Worm (Caenorhabditis elegans) whole organism, young adult: Measurements from ENCODE around the gene R01H2.2.

Source experiments
- B0261.1 ChIP-seq: sonication (generic microtip); optimal IDR thresholded peaks from 2 replicates; lab custom pipeline; 2016; ENCODE audit warnings: mild to moderate bottlenecking, missing genetic modification characterization, moderate library complexity, missing compliant biosample characterization
- B0336.3 ChIP-seq: fragments of 200-800 bp; sonication (Bioruptor generic); IDR thresholded peaks from 2 replicates; pipeline ENCODE4 v1.3.6; 2022; ENCODE audit warnings: missing genetic modification characterization, missing compliant biosample characterization
- F23B12.7 ChIP-seq: sonication (generic microtip); optimal IDR thresholded peaks from 2 replicates; lab custom pipeline; 2017; ENCODE audit warnings: missing genetic modification characterization, mild to moderate bottlenecking, missing compliant biosample characterization, antibody characterized with exemption, moderate library complexity; ENCODE audit not compliant: insufficient read depth
- F33H1.4 ChIP-seq: fragments of 200-800 bp; sonication (Bioruptor generic); IDR thresholded peaks from 2 replicates; pipeline ENCODE4 v1.3.6; 2022; ENCODE audit warnings: missing genetic modification reagents, missing genetic modification characterization, missing compliant biosample characterization
- F57C9.4 ChIP-seq: sonication (generic microtip); optimal IDR thresholded peaks from 2 replicates; lab custom pipeline; 2017; ENCODE audit warnings: mild to moderate bottlenecking, missing genetic modification characterization, missing compliant biosample characterization
- T07F8.4 ChIP-seq: sonication (generic microtip); optimal IDR thresholded peaks from 2 replicates; lab custom pipeline; 2016; ENCODE audit warnings: mild to moderate bottlenecking, missing genetic modification characterization, moderate library complexity, missing compliant biosample characterization
- Y56A3A.18 ChIP-seq: fragments of 200-800 bp; sonication (Bioruptor generic); IDR thresholded peaks from 2 replicates; pipeline ENCODE4 v1.3.6; 2022; ENCODE audit warnings: missing genetic modification reagents, missing genetic modification characterization, missing compliant biosample characterization
- Y95B8A.8 ChIP-seq: fragments of 200-800 bp; sonication (Bioruptor generic); IDR thresholded peaks from 2 replicates; pipeline ENCODE4 v1.3.6; 2022; ENCODE audit warnings: missing genetic modification reagents, missing genetic modification characterization, missing compliant biosample characterization
- ZK185.1 ChIP-seq: sonication (generic microtip); optimal IDR thresholded peaks from 2 replicates; lab custom pipeline; 2016; ENCODE audit warnings: mild to moderate bottlenecking, missing genetic modification characterization, missing compliant biosample characterization; ENCODE audit not compliant: poor library complexity, severe bottlenecking
- aptf-2 ChIP-seq: fragments of 200-800 bp; sonication (Bioruptor generic); conservative IDR thresholded peaks from 2 replicates; pipeline ENCODE4 v1.3.6; 2022; ENCODE audit warnings: missing genetic modification reagents, missing genetic modification characterization, missing compliant biosample characterization
- attf-3 ChIP-seq: fragments of 200-800 bp; sonication (Bioruptor generic); conservative IDR thresholded peaks from 2 replicates; pipeline ENCODE4 v1.3.6; 2022; ENCODE audit warnings: missing genetic modification reagents, missing genetic modification characterization, missing compliant biosample characterization
- attf-5 ChIP-seq: fragments of 200-800 bp; sonication (Bioruptor generic); optimal IDR thresholded peaks from 2 replicates; lab custom pipeline; 2018; ENCODE audit warnings: mild to moderate bottlenecking, missing genetic modification characterization, missing compliant biosample characterization
- attf-6 ChIP-seq: fragments of 200-800 bp; sonication (Bioruptor generic); IDR thresholded peaks from 2 replicates; pipeline ENCODE4 v1.3.6; 2022; ENCODE audit warnings: missing genetic modification reagents, missing genetic modification characterization, missing compliant biosample characterization
- cebp-1 ChIP-seq, 2 experiments: fragments of 200-800 bp in 1 of 2; sonication (Bioruptor generic) in 1 of 2; sonication (generic microtip) in 1 of 2; IDR thresholded peaks in 1 of 2; optimal IDR thresholded peaks in 1 of 2; 2 replicates each; pipeline versions ENCODE4 v1.3.6 to Lab custom; 2017 to 2022; ENCODE audit warnings: missing compliant biosample characterization in 2 of 2, missing genetic modification characterization in 2 of 2, mild to moderate bottlenecking in 1 of 2, missing genetic modification reagents in 1 of 2, moderate library complexity in 1 of 2
- efl-1 ChIP-seq: fragments of 150-350 bp; optimal IDR thresholded peaks from 2 replicates; lab custom pipeline; 2014; ENCODE audit warnings: missing biosample characterization, missing genetic modification reagents, missing genetic modification characterization
- egrh-3 ChIP-seq: fragments of 200-800 bp; sonication (Bioruptor generic); IDR thresholded peaks from 2 replicates; pipeline ENCODE4 v1.3.6; 2022; ENCODE audit warnings: missing genetic modification reagents, missing genetic modification characterization, missing compliant biosample characterization
- him-1 ChIP-seq: sonication (generic microtip); optimal IDR thresholded peaks from 2 replicates; lab custom pipeline; 2016; ENCODE audit warnings: missing genotype, missing genetic modification reagents, missing genetic modification characterization, missing compliant biosample characterization
- hlh-12 ChIP-seq: sonication (generic microtip); optimal IDR thresholded peaks from 2 replicates; lab custom pipeline; 2016; ENCODE audit warnings: missing genetic modification characterization, missing compliant biosample characterization
- hmg-1.2 ChIP-seq: fragments of 200-800 bp; sonication (Bioruptor generic); IDR thresholded peaks from 2 replicates; pipeline ENCODE4 v1.3.6; 2022; ENCODE audit warnings: missing genetic modification reagents, missing genetic modification characterization, missing compliant biosample characterization
- lsl-1 ChIP-seq: fragments of 200-800 bp; sonication (Bioruptor generic); optimal IDR thresholded peaks from 2 replicates; lab custom pipeline; 2018; ENCODE audit warnings: mild to moderate bottlenecking, missing genetic modification characterization, moderate library complexity, missing compliant biosample characterization
- madf-6 ChIP-seq: fragments of 200-800 bp; sonication (Bioruptor generic); IDR thresholded peaks from 2 replicates; pipeline ENCODE4 v1.3.6; 2022; ENCODE audit warnings: missing genetic modification reagents, missing genetic modification characterization, missing compliant biosample characterization
- madf-8 ChIP-seq: fragments of 200-800 bp; sonication (Bioruptor generic); conservative IDR thresholded peaks from 2 replicates; pipeline ENCODE4 v1.3.6; 2022; ENCODE audit warnings: missing genetic modification reagents, missing genetic modification characterization, missing compliant biosample characterization
- mcd-1 ChIP-seq: fragments of 200-800 bp; sonication (Bioruptor generic); IDR thresholded peaks from 2 replicates; pipeline ENCODE4 v1.3.6; 2022; ENCODE audit warnings: missing genetic modification reagents, missing genetic modification characterization, missing compliant biosample characterization
- mel-28 ChIP-seq: sonication (generic microtip); optimal IDR thresholded peaks from 2 replicates; lab custom pipeline; 2016; ENCODE audit warnings: borderline replicate concordance, mild to moderate bottlenecking, missing genetic modification characterization, missing compliant biosample characterization
- mes-4 ChIP-seq: sonication (generic microtip); optimal IDR thresholded peaks from 2 replicates; lab custom pipeline; 2016; ENCODE audit warnings: missing genotype, missing genetic modification characterization, missing compliant biosample characterization
- rec-8 ChIP-seq, 2 experiments: sonication (generic microtip); optimal IDR thresholded peaks; 2 replicates each; lab custom pipeline; 2016; ENCODE audit warnings: mild to moderate bottlenecking in 2 of 2, missing genetic modification characterization in 2 of 2, missing genetic modification reagents in 2 of 2, missing genotype in 2 of 2, missing biosample characterization in 1 of 2, missing compliant biosample characterization in 1 of 2, moderate library complexity in 1 of 2
- snpc-1.3 ChIP-seq: sonication (generic microtip); optimal IDR thresholded peaks from 2 replicates; lab custom pipeline; 2017; ENCODE audit warnings: missing genetic modification characterization, mild to moderate bottlenecking, missing compliant biosample characterization, antibody characterized with exemption, moderate library complexity, missing genotype, missing genetic modification reagents; ENCODE audit not compliant: insufficient read depth
- snpc-3.4 ChIP-seq: sonication (generic microtip); optimal IDR thresholded peaks from 2 replicates; lab custom pipeline; 2017; ENCODE audit warnings: missing genetic modification characterization, mild to moderate bottlenecking, missing compliant biosample characterization, antibody characterized with exemption, moderate library complexity, missing genotype, missing genetic modification reagents
- snpc-4 ChIP-seq, 5 experiments: fragments of 150-350 bp in 1 of 5; sonication (generic microtip) in 4 of 5; optimal IDR thresholded peaks; 2 replicates each; lab custom pipeline; 2014 to 2018; ENCODE audit warnings: missing genetic modification characterization in 5 of 5, missing biosample characterization in 3 of 5, antibody characterized with exemption in 2 of 5, mild to moderate bottlenecking in 2 of 5, missing compliant biosample characterization in 2 of 5, missing genotype in 2 of 5, moderate library complexity in 2 of 5, missing genetic modification reagents in 1 of 5
- tlf-1 ChIP-seq: fragments of 200-800 bp; sonication (Bioruptor generic); optimal IDR thresholded peaks from 2 replicates; lab custom pipeline; 2018; ENCODE audit warnings: mild to moderate bottlenecking, missing genetic modification characterization, missing compliant biosample characterization
- ztf-28 ChIP-seq: fragments of 200-800 bp; sonication (Bioruptor generic); IDR thresholded peaks from 2 replicates; pipeline ENCODE4 v1.3.6; 2022; ENCODE audit warnings: missing genetic modification reagents, missing genetic modification characterization, missing compliant biosample characterization

R01H2.2 gene

DNA sequence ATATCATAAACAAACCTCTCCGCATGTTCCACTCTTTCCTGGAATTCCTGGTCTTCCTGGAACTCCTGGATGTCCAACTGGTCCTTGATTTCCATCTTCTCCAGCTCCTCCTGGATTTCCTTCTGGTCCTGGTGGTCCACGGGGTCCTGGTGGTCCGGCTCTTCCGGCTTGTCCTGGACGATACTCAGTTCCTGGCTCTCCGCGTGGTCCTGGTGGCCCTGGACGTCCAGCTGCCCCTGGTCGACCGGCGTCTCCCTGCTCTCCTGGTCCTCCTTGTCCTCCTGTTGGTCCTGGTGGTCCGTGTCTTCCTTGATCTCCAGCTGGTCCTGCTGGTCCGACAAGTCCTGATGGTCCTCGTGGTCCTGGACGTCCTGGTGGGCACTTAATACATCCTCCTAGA, 36.6 kb upstream of the R01H2.2 start (continued):
- TF ChIP-seq ZK185.1 (tag; lab: Kevin White, UChicago) (no peak), mes-4 (tag; lab: Kevin White, UChicago) (no peak), attf-6 (no peak), cebp-1 (GFP tag; IDR thresholded peaks at IDR 0.05; lab: Robert Waterston, UW) (no peak), cebp-1 (tag; optimal IDR thresholded peaks at IDR 0.05; lab: Kevin White, UChicago) (no peak)

DNA sequence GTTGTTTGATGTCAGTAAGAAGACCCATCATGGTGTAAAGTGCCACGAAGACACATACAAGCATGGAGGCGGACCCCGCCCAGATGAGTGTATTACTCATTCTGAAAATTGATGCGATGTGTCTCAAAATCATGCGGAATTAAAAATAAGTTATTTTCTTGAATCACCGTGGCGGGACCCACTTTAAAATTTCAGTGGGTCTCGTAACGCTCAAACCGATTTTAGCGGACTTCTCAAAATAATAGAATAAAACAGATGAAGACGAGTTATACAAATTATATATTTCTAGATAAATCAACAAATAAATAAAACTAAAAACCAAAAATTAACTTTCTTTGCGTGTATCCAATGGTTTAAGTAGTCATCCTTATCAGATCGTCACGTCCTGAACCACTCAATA, 35.8 kb upstream of the R01H2.2 start, which contains the start of gene col-8:
Gene col-8, minus strand, starts transcription at position 101 of the 400 bp plus-strand sequence.
- TF ChIP-seq madf-8 (GFP tag; lab: Robert Waterston, UW): no peak
- no peak for TF ChIP-seq mcd-1 (GFP tag; lab: Robert Waterston, UW)
- no peak for TF ChIP-seq mel-28
- no peak for TF ChIP-seq tlf-1
- no peak for TF ChIP-seq B0261.1 (tag; lab: Kevin White, UChicago)
- no peak for TF ChIP-seq Y56A3A.18 (GFP tag; lab: Robert Waterston, UW)
- no peak for TF ChIP-seq snpc-1.3 (tag; lab: Kevin White, UChicago)
- no peak for TF ChIP-seq F57C9.4 (tag; lab: Kevin White, UChicago)
- TF ChIP-seq aptf-2 (GFP tag; lab: Robert Waterston, UW): no peak
- no peak for TF ChIP-seq snpc-4 (GFP tag; optimal IDR thresholded peaks at IDR 0.05; lab: Kevin White, UChicago)
- no peak for TF ChIP-seq snpc-4 (tag; optimal IDR thresholded peaks at IDR 0.05; lab: Kevin White, UChicago)
- TF ChIP-seq hlh-12 (tag; lab: Kevin White, UChicago): no peak
- TF ChIP-seq T07F8.4 (tag; lab: Kevin White, UChicago): no peak
- TF ChIP-seq egrh-3 (GFP tag; lab: Robert Waterston, UW): no peak
- no peak for TF ChIP-seq B0336.3 (GFP tag; lab: Robert Waterston, UW)
- no peak for TF ChIP-seq F23B12.7 (tag; lab: Kevin White, UChicago)
- TF ChIP-seq rec-8 (tag; optimal IDR thresholded peaks at IDR 0.05; lab: Kevin White, UChicago): no peak
- TF ChIP-seq ztf-28 (GFP tag; lab: Robert Waterston, UW): no peak
- TF ChIP-seq F33H1.4 (GFP tag; lab: Robert Waterston, UW): no peak

DNA sequence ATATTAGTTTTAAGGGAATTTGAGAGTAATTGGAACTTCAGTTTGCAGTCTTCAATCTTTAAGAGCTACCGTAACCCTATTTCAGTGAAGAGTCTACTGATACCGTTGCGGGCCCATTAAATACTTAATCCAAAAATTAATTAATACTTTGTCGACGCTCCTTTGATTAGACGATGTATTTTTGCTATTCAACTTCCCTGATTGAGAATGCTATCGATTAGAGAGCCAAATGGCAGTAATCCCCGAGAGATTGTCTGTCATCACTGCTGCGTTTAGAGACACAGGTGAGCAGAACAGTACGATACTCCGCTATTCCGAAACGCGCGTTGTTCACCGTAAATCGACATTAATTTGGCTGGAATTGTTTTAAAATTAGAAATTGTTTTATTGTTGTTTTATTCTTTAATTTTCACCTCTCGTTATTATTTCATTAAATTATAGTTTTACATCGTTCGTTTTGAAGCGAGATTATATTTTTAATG, 35.1 kb upstream of the R01H2.2 start, which contains the start of gene rfl-1:
Gene rfl-1, plus strand, starts transcription at position 51 of the 482 bp plus-strand sequence.
- no peak for TF ChIP-seq mes-4 (tag; lab: Kevin White, UChicago)
- peak; percentile 19 for TF ChIP-seq F23B12.7 (tag; lab: Kevin White, UChicago)
- TF ChIP-seq efl-1 (GFP tag; lab: Kevin White, UChicago): no peak
- TF ChIP-seq attf-5 (GFP tag; lab: Kevin White, UChicago): peak; percentile 19
- TF ChIP-seq Y95B8A.8 (GFP tag; lab: Robert Waterston, UW): no peak
- peak; percentile 97 for TF ChIP-seq attf-3 (GFP tag; lab: Robert Waterston, UW)
- TF ChIP-seq madf-6 (GFP tag; lab: Robert Waterston, UW): 0 out of 2 replicates have a peak, but pooled peaks have one; percentile 7
- TF ChIP-seq lsl-1 (GFP tag; lab: Kevin White, UChicago): peak; percentile 12
- 0 out of 2 replicates have a peak, but pooled peaks have one; percentile 26 for TF ChIP-seq mcd-1 (GFP tag; lab: Robert Waterston, UW)
- peak; percentile 99 for TF ChIP-seq hmg-1.2 (GFP tag; lab: Robert Waterston, UW)
- peak; percentile 20 for TF ChIP-seq snpc-3.4 (tag; lab: Kevin White, UChicago)
- TF ChIP-seq him-1 (tag; lab: Kevin White, UChicago): peak; percentile 25
- TF ChIP-seq hlh-12 (tag; lab: Kevin White, UChicago): no peak
